Worm (Caenorhabditis elegans) whole organism, L4 larva: ENCODE data around the gene srw-101.
A peak's percentile ranks its signal among the peaks of the same experiment; 100 is the strongest.

Experiments used
- R02D3.7 ChIP-seq: fragments of 150-350 bp; sonication (generic microtip); optimal IDR thresholded peaks from 3 replicates; lab custom pipeline; 2014; ENCODE audit warnings: missing biosample characterization, missing genetic modification characterization
- Y75B8A.6 ChIP-seq: fragments of 200-800 bp; sonication (Bioruptor generic); IDR thresholded peaks from 2 replicates; pipeline ENCODE4 v1.3.6; 2022; ENCODE audit warnings: missing genetic modification reagents, missing genetic modification characterization, missing compliant biosample characterization
- ZK546.5 ChIP-seq, 2 experiments: sonication (generic microtip); optimal IDR thresholded peaks; 2 replicates each; lab custom pipeline; 2017; ENCODE audit warnings: missing biosample characterization in 2 of 2, missing genetic modification characterization in 2 of 2
- ama-1 ChIP-seq: fragments of 150-350 bp; optimal IDR thresholded peaks from 2 replicates; lab custom pipeline; 2014; ENCODE audit warnings: inconsistent platforms, mixed read lengths
- arid-1 ChIP-seq: fragments of 200-800 bp; sonication (Bioruptor generic); conservative IDR thresholded peaks from 2 replicates; pipeline ENCODE4 v1.3.6; 2022; ENCODE audit warnings: missing genetic modification reagents, missing genetic modification characterization, missing compliant biosample characterization
- attf-4 ChIP-seq: sonication (generic microtip); optimal IDR thresholded peaks from 3 replicates; lab custom pipeline; 2017; ENCODE audit warnings: missing biosample characterization, missing genetic modification characterization
- ceh-20 ChIP-seq: fragments of 200-800 bp; sonication (Bioruptor generic); IDR thresholded peaks from 2 replicates; pipeline ENCODE4 v1.3.6; 2022; ENCODE audit warnings: missing genetic modification reagents, missing genetic modification characterization, missing compliant biosample characterization
- ces-1 ChIP-seq: fragments of 150-350 bp; sonication (generic microtip); optimal IDR thresholded peaks from 4 replicates; lab custom pipeline; 2014; ENCODE audit warnings: missing biosample characterization, missing genetic modification reagents, missing genetic modification characterization
- cey-2 ChIP-seq: sonication (generic microtip); optimal IDR thresholded peaks from 3 replicates; lab custom pipeline; 2017; ENCODE audit warnings: missing genetic modification characterization, mild to moderate bottlenecking, missing compliant biosample characterization, antibody characterized with exemption, borderline replicate concordance; ENCODE audit not compliant: insufficient read depth
- ctbp-1 ChIP-seq: fragments of 200-800 bp; sonication (Bioruptor generic); IDR thresholded peaks from 2 replicates; pipeline ENCODE4 v1.3.6; 2022; ENCODE audit warnings: missing genetic modification reagents, missing genetic modification characterization, missing compliant biosample characterization
- daf-12 ChIP-seq: fragments of 150-350 bp; optimal IDR thresholded peaks from 2 replicates; lab custom pipeline; 2014; ENCODE audit warnings: missing biosample characterization, missing genetic modification reagents, missing genetic modification characterization
- daf-16 ChIP-seq, 3 experiments: sonication (generic microtip); optimal IDR thresholded peaks; 2 replicates each; lab custom pipeline; 2016 to 2017; ENCODE audit warnings: missing genetic modification characterization in 3 of 3, missing genetic modification reagents in 3 of 3, mild to moderate bottlenecking in 2 of 3, missing compliant biosample characterization in 2 of 3, missing biosample characterization in 1 of 3, moderate library complexity in 1 of 3
- dmd-8 ChIP-seq: fragments of 200-800 bp; sonication (Bioruptor generic); IDR thresholded peaks from 2 replicates; pipeline ENCODE4 v1.3.6; 2022; ENCODE audit warnings: missing genetic modification characterization, missing compliant biosample characterization
- dpl-1 ChIP-seq: fragments of 150-350 bp; optimal IDR thresholded peaks from 2 replicates; lab custom pipeline; 2014; ENCODE audit warnings: missing biosample characterization, missing genetic modification reagents, missing genetic modification characterization
- duxl-1 ChIP-seq: sonication (generic microtip); optimal IDR thresholded peaks from 2 replicates; lab custom pipeline; 2016; ENCODE audit warnings: mild to moderate bottlenecking, missing genetic modification characterization, moderate library complexity, missing compliant biosample characterization; ENCODE audit not compliant: poor library complexity
- gei-8 ChIP-seq: fragments of 200-800 bp; sonication (Bioruptor generic); optimal IDR thresholded peaks from 2 replicates; lab custom pipeline; 2018; ENCODE audit warnings: mild to moderate bottlenecking, missing genetic modification characterization, missing compliant biosample characterization
- hlh-11 ChIP-seq: fragments of 200-800 bp; sonication (Bioruptor generic); optimal IDR thresholded peaks from 2 replicates; lab custom pipeline; 2018; ENCODE audit warnings: mild to moderate bottlenecking, missing genetic modification characterization, missing compliant biosample characterization
- hlh-30 ChIP-seq: sonication (generic microtip); optimal IDR thresholded peaks from 2 replicates; lab custom pipeline; 2017; ENCODE audit warnings: antibody characterized with exemption, mild to moderate bottlenecking, missing genetic modification characterization, missing compliant biosample characterization; ENCODE audit not compliant: insufficient read depth
- lin-1 ChIP-seq: fragments of 200-800 bp; sonication (Bioruptor generic); IDR thresholded peaks from 2 replicates; pipeline ENCODE4 v1.3.6; 2022; ENCODE audit warnings: missing genetic modification reagents, missing genetic modification characterization, missing compliant biosample characterization
- lin-38 ChIP-seq: fragments of 200-800 bp; sonication (Bioruptor generic); IDR thresholded peaks from 2 replicates; pipeline ENCODE4 v1.3.6; 2022; ENCODE audit warnings: missing genetic modification reagents, missing genetic modification characterization, missing compliant biosample characterization
- lir-3 ChIP-seq: sonication (generic microtip); optimal IDR thresholded peaks from 2 replicates; lab custom pipeline; 2016; ENCODE audit warnings: mild to moderate bottlenecking, missing genetic modification characterization, missing compliant biosample characterization
- madf-5 ChIP-seq, 2 experiments: fragments of 200-800 bp; sonication (Bioruptor generic); IDR thresholded peaks; 2 replicates each; pipeline ENCODE4 v1.3.6; 2022; ENCODE audit warnings: missing compliant biosample characterization in 2 of 2, missing genetic modification characterization in 2 of 2
- madf-9 ChIP-seq: fragments of 200-800 bp; sonication (Bioruptor generic); conservative IDR thresholded peaks from 2 replicates; pipeline ENCODE4 v1.3.6; 2022; ENCODE audit warnings: missing genetic modification reagents, missing genetic modification characterization, missing compliant biosample characterization
- mes-2 ChIP-seq: sonication (generic microtip); optimal IDR thresholded peaks from 2 replicates; lab custom pipeline; 2016; ENCODE audit warnings: missing genotype, mild to moderate bottlenecking, missing genetic modification characterization, missing compliant biosample characterization; ENCODE audit not compliant: poor library complexity, severe bottlenecking
- mxl-3 ChIP-seq: fragments of 200-800 bp; sonication (Bioruptor generic); optimal IDR thresholded peaks from 2 replicates; lab custom pipeline; 2018; ENCODE audit warnings: mild to moderate bottlenecking, missing genetic modification characterization, missing compliant biosample characterization
- nhr-10 ChIP-seq: fragments of 150-350 bp; optimal IDR thresholded peaks from 2 replicates; lab custom pipeline; 2014; ENCODE audit warnings: missing biosample characterization, missing genetic modification characterization
- nhr-111 ChIP-seq: fragments of 200-800 bp; sonication (Bioruptor generic); optimal IDR thresholded peaks from 2 replicates; lab custom pipeline; 2018; ENCODE audit warnings: mild to moderate bottlenecking, missing genetic modification characterization, missing compliant biosample characterization
- nhr-237 ChIP-seq: sonication (generic microtip); optimal IDR thresholded peaks from 2 replicates; lab custom pipeline; 2017; ENCODE audit warnings: missing biosample characterization, missing genetic modification characterization
- nhr-25 ChIP-seq: sonication (generic microtip); optimal IDR thresholded peaks from 2 replicates; lab custom pipeline; 2017; ENCODE audit warnings: missing genetic modification characterization, mild to moderate bottlenecking, missing compliant biosample characterization, antibody characterized with exemption, moderate library complexity, borderline replicate concordance; ENCODE audit not compliant: insufficient read depth
- nhr-28 ChIP-seq: fragments of 150-350 bp; optimal IDR thresholded peaks from 2 replicates; lab custom pipeline; 2014; ENCODE audit warnings: missing biosample characterization, missing genetic modification characterization
- nhr-41 ChIP-seq: fragments of 200-800 bp; sonication (Bioruptor generic); IDR thresholded peaks from 2 replicates; pipeline ENCODE4 v1.3.6; 2022; ENCODE audit warnings: missing genetic modification reagents, missing genetic modification characterization, missing compliant biosample characterization
- nhr-42 ChIP-seq: fragments of 200-800 bp; sonication (Bioruptor generic); IDR thresholded peaks from 2 replicates; pipeline ENCODE4 v1.3.6; 2022; ENCODE audit warnings: missing genetic modification characterization, missing compliant biosample characterization
- nhr-6 ChIP-seq: fragments of 150-350 bp; optimal IDR thresholded peaks from 2 replicates; lab custom pipeline; 2014; ENCODE audit warnings: missing biosample characterization, missing genetic modification characterization
- nhr-76 ChIP-seq: fragments of 150-350 bp; optimal IDR thresholded peaks from 2 replicates; lab custom pipeline; 2014; ENCODE audit warnings: missing biosample characterization, missing genetic modification characterization
- pha-4 ChIP-seq, 2 experiments: fragments of 150-350 bp in 1 of 2; fragments of 200-800 bp in 1 of 2; sonication (Bioruptor generic) in 1 of 2; IDR thresholded peaks in 1 of 2; optimal IDR thresholded peaks in 1 of 2; 2 replicates each; pipeline versions ENCODE4 v1.3.6 to Lab custom; 2014 to 2022; ENCODE audit warnings: missing genetic modification characterization in 2 of 2, missing genetic modification reagents in 2 of 2, missing biosample characterization in 1 of 2, missing compliant biosample characterization in 1 of 2
- php-3 ChIP-seq: fragments of 200-800 bp; sonication (Bioruptor generic); IDR thresholded peaks from 2 replicates; pipeline ENCODE4 v1.3.6; 2022; ENCODE audit warnings: missing genetic modification reagents, missing genetic modification characterization, missing compliant biosample characterization
- pqm-1 ChIP-seq: sonication (generic microtip); optimal IDR thresholded peaks from 2 replicates; lab custom pipeline; 2017; ENCODE audit warnings: missing biosample characterization, missing genetic modification characterization
- rbr-2 ChIP-seq: sonication (generic microtip); optimal IDR thresholded peaks from 2 replicates; lab custom pipeline; 2016; ENCODE audit warnings: missing genotype, missing genetic modification characterization, missing compliant biosample characterization
- set-16 ChIP-seq: fragments of 200-800 bp; sonication (Bioruptor generic); IDR thresholded peaks from 2 replicates; pipeline ENCODE4 v1.3.6; 2022; ENCODE audit warnings: missing genetic modification reagents, missing genetic modification characterization, missing compliant biosample characterization
- tag-97 ChIP-seq: fragments of 200-800 bp; sonication (Bioruptor generic); IDR thresholded peaks from 2 replicates; pipeline ENCODE4 v1.3.6; 2022; ENCODE audit warnings: missing genetic modification characterization, missing compliant biosample characterization
- unc-62 ChIP-seq, 3 experiments: fragments of 150-350 bp in 1 of 3; sonication (generic microtip); optimal IDR thresholded peaks in 2 of 3; peaks in 1 of 3; 1 replicate in 1 of 3; 2 replicates in 2 of 3; lab custom pipeline; 2014 to 2017; ENCODE audit warnings: missing biosample characterization in 3 of 3, missing genetic modification characterization in 3 of 3, missing genetic modification reagents in 3 of 3, missing genotype in 1 of 3
- vab-7 ChIP-seq: fragments of 200-800 bp; sonication (Bioruptor generic); IDR thresholded peaks from 2 replicates; pipeline ENCODE4 v1.3.6; 2022; ENCODE audit warnings: missing genetic modification reagents, missing genetic modification characterization, missing compliant biosample characterization
- zag-1 ChIP-seq: fragments of 150-350 bp; optimal IDR thresholded peaks from 2 replicates; lab custom pipeline; 2014; ENCODE audit warnings: missing biosample characterization, missing genetic modification characterization

srw-101 gene

DNA sequence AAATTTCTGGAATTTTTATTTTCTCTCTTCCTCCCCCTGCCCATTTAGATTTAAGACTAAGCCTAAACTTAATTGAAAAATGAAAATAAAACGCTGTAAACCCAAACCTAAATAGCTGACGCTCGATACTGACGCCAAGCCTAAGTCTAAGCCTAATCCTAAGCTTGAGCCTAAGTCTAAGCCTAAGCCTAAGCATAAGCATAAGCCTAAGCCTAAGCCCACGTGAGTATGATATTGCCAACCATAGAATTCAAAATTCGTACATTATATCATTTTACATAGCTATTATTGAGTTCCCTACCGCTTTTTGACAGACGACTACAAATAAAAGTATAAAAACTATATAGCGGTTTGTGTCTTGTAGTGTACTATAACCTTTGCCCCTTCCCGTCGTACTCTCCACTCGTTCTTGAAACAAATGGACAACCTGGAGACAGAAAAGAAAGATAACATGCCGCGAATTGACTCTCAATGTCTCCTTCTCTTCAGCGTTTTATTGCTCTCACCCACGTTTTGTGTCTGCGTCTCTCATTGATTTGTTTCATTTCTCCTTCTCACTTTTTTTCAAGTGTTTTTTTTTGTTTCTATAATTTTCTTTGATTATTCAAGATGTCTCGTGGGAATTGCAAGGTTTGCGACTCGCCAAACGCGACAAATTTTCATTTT, 21.3 kb downstream of the srw-101 start, which contains the start of gene nhr-256 (continued):
- TF ChIP-seq hlh-30 (tag; lab: Kevin White, UChicago) (peak; percentile 74), lin-1 (GFP tag; lab: Robert Waterston, UW) (peak; percentile 81), dmd-8 (GFP tag; lab: Robert Waterston, UW) (no peak), unc-62 (GFP tag; optimal IDR thresholded peaks at IDR 0.05 in 1 of 2; lab: Kevin White, UChicago) (peak in 1 of 2 experiments; percentile 67), unc-62 (tag; optimal IDR thresholded peaks at IDR 0.05; lab: Kevin White, UChicago) (no peak), rbr-2 (tag; lab: Kevin White, UChicago) (no peak), tag-97 (no peak), duxl-1 (no peak), nhr-6 (tag; lab: Kevin White, UChicago) (peak; percentile 32), nhr-41 (0 out of 2 replicates have a peak, but pooled peaks have one; percentile 47), daf-16 (GFP tag; optimal IDR thresholded peaks at IDR 0.05; lab: Kevin White, UChicago) (peak in 1 of 2 experiments; percentile 27), daf-16 (tag; optimal IDR thresholded peaks at IDR 0.05; lab: Kevin White, UChicago) (peak; percentile 85), nhr-25 (tag; lab: Kevin White, UChicago) (peak; percentile 15), gei-8 (GFP tag; lab: Kevin White, UChicago) (peak; percentile 8), nhr-76 (tag; lab: Kevin White, UChicago) (peak; percentile 22), nhr-111 (no peak), set-16 (no peak), pqm-1 (tag; lab: Kevin White, UChicago) (peak; percentile 72), nhr-28 (peak; percentile 100), cey-2 (tag; lab: Kevin White, UChicago) (peak; percentile 76), mxl-3 (GFP tag; lab: Kevin White, UChicago) (peak; percentile 67), madf-9 (GFP tag; lab: Robert Waterston, UW) (0 out of 2 replicates have a peak, but pooled peaks have one; percentile 22), php-3 (GFP tag; lab: Robert Waterston, UW) (peak; percentile 83)

DNA sequence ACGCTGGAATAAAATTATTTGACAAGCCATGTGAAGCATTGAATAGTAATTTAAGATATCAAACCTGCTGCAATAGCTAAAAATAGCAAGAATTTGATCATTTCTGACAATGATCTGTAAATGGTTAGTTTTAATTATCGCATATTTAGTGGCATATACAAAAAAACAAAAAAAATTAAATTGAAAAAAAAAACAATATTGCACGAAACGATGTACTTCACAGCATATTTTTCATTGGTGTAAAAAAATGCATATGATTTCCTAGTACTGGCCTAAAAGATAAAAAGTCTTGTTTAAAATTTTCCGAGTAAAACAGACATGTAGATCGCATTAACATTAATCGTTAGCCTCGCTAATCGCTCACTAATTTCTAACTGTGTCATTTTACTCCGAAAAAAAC, 27.0 kb downstream of the srw-101 start, which contains the start of gene ZK697.8:
ZK697.8 (minus strand) TSS at position 101 of the 400 bp plus-strand sequence.
- TF ChIP-seq ceh-20 (no peak), lir-3 (no peak), ctbp-1 (no peak), madf-5 (GFP tag; IDR thresholded peaks at IDR 0.05; lab: Robert Waterston, UW) (no peak), arid-1 (GFP tag; lab: Robert Waterston, UW) (no peak), dpl-1 (GFP tag; lab: Kevin White, UChicago) (no peak), R02D3.7 (no peak)
- TF ChIP-seq, all 104 proteins: peak for 0

DNA sequence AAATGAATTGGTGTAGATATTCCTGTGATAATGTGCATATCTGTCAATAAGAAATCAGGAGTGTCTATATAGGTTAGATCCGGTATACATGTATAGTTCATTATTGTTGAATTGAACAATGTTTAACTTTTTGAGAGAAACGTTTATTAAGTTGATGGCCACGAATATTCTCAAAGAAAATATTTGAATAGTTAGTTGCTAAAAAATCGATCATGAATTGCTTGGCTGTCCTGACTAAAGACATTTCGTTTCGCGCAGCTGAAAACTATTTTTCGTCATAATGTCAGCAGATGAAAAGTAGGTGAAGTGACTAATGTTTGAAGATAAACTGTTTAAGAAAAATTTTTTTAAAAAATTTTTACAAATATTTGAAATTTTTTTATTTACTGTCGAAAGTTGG, 29.4 kb downstream of the srw-101 start, which contains the start of gene srh-199:
srh-199 (minus strand) TSS at position 101 of the 400 bp plus-strand sequence.
- TF ChIP-seq hlh-11 (no peak), daf-12 (tag; lab: Kevin White, UChicago) (no peak), vab-7 (GFP tag; lab: Robert Waterston, UW) (no peak), tag-97 (no peak)

DNA sequence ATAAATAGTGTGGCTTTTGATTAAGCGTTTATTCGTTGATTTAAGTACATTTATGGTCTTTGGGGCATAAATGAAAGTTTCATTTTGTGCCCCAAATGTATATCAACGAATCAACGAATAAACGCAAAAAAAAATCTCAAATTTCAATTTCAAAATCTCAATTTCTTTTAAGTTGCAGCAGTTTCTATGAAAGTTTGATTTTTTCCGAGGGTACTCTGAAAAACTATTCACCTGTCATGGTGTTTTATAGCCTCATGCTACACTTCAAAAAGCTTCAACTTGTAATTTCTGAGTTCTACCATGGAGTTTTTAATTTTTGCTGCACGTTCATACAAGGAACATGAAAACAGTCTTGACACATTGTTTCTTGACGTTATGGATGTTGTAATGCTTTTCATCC, 30.4 kb downstream of the srw-101 start, which contains the start of gene ZK697.1:
ZK697.1 (plus strand) TSS at position 301 of the 400 bp plus-strand sequence.
- no peak for TF ChIP-seq arid-1 (GFP tag; lab: Robert Waterston, UW)
- no peak for TF ChIP-seq attf-4 (tag; lab: Kevin White, UChicago)
- no peak for TF ChIP-seq mes-2 (tag; lab: Kevin White, UChicago)
- TF ChIP-seq php-3 (GFP tag; lab: Robert Waterston, UW): no peak
- no peak for TF ChIP-seq nhr-10 (tag; lab: Kevin White, UChicago)
- no peak for TF ChIP-seq dpl-1 (GFP tag; lab: Kevin White, UChicago)
- TF ChIP-seq ces-1 (GFP tag; lab: Kevin White, UChicago): no peak
- TF ChIP-seq lin-38 (GFP tag; lab: Robert Waterston, UW): no peak
- no peak for TF ChIP-seq nhr-237
- no peak for TF ChIP-seq pha-4 (GFP tag; IDR thresholded peaks at IDR 0.05; lab: Robert Waterston, UW)
- TF ChIP-seq pha-4 (tag; optimal IDR thresholded peaks at IDR 0.05; lab: Kevin White, UChicago): no peak
- no peak for TF ChIP-seq cey-2 (tag; lab: Kevin White, UChicago)
- TF ChIP-seq zag-1 (tag; lab: Kevin White, UChicago): no peak
- no peak for TF ChIP-seq lir-3
- TF ChIP-seq Y75B8A.6 (GFP tag; lab: Robert Waterston, UW): no peak
- TF ChIP-seq nhr-42 (GFP tag; lab: Robert Waterston, UW): no peak
- TF ChIP-seq hlh-11: no peak
- TF ChIP-seq ama-1 (lab: Kevin White, UChicago): no peak
- TF ChIP-seq ZK546.5 (tag; optimal IDR thresholded peaks at IDR 0.05; lab: Kevin White, UChicago): no peak
